Fruit fly (Drosophila melanogaster): ENCODE results near the gene Arr2.
A peak's percentile ranks its signal among the peaks of the same experiment; 100 is the strongest.

The Arr2 gene

DNA sequence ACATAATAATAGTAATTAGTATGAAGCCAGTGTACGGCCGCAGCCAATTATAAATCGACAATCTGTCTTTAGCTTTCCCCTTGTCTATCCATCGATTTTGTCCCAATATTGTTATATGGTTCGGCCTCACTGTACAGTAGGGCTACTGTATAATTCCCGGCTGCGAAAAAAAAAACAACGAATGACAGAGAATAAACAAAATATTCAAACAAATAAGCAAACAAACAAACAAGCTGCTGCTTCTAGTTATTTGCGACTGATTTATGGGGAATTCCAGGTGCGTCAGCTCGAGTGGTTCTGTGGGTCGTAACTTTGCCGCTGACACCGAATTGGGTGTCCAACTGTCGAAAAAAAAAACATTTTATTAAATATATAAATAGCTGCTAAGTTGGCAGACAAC is 40.9 kb upstream of the Arr2 start (continued):
- no peak for TF ChIP-seq nerfin-2 (GFP tag; IDR thresholded peaks at IDR 0.05; ENCODE audit: partially characterized antibody)
- no peak for TF ChIP-seq CG8478 (optimal IDR thresholded peaks at IDR 0.05)
- TF ChIP-seq CG2889 (GFP tag; IDR thresholded peaks at IDR 0.05): no peak
- peak; percentile 11 for TF ChIP-seq nau (GFP tag; optimal IDR thresholded peaks at IDR 0.05)
- TF ChIP-seq vfl (GFP tag; optimal IDR thresholded peaks at IDR 0.05): no peak
- no peak for TF ChIP-seq CG13775 (GFP tag; optimal IDR thresholded peaks at IDR 0.05)
- no peak for TF ChIP-seq CG2202 (tag; optimal IDR thresholded peaks at IDR 0.05)
- TF ChIP-seq B-H2 (GFP tag; optimal IDR thresholded peaks at IDR 0.05): peak; percentile 34
- peak; percentile 40; the same call in 1 of the 2 replicates for TF ChIP-seq rib (GFP tag; IDR thresholded peaks at IDR 0.05)
- no peak for TF ChIP-seq CG7786 (GFP tag; optimal IDR thresholded peaks at IDR 0.05)
- TF ChIP-seq Tbp (GFP tag; optimal IDR thresholded peaks at IDR 0.05): no peak
- TF ChIP-seq Nf-YB (GFP tag; optimal IDR thresholded peaks at IDR 0.05): no peak
- no peak for TF ChIP-seq jumu (GFP tag; optimal IDR thresholded peaks at IDR 0.05)
- no peak for TF ChIP-seq Dip2 (GFP tag; IDR thresholded peaks at IDR 0.05)
- no peak for TF ChIP-seq bigmax (GFP tag; optimal IDR thresholded peaks at IDR 0.05)
- TF ChIP-seq nom (GFP tag; optimal IDR thresholded peaks at IDR 0.05): no peak
- TF ChIP-seq CG31365 (tag; optimal IDR thresholded peaks at IDR 0.05): no peak
- TF ChIP-seq esg (GFP tag; conservative IDR thresholded peaks at IDR 0.05): no peak
- TF ChIP-seq CG15011 (GFP tag; optimal IDR thresholded peaks at IDR 0.05): peak; percentile 46
- no peak for TF ChIP-seq nerfin-1 (tag; optimal IDR thresholded peaks at IDR 0.05)
- no peak for TF ChIP-seq gt (GFP tag; IDR thresholded peaks at IDR 0.05)
- TF ChIP-seq repo (GFP tag; optimal IDR thresholded peaks at IDR 0.05): no peak
- TF ChIP-seq da (GFP tag; optimal IDR thresholded peaks at IDR 0.05): peak; percentile 9
- no peak for TF ChIP-seq Taf1 (GFP tag; IDR thresholded peaks at IDR 0.05)
- no peak for TF ChIP-seq inv (GFP tag; IDR thresholded peaks at IDR 0.05; ENCODE audit: partially characterized antibody)
- no peak for TF ChIP-seq mld (GFP tag; IDR thresholded peaks at IDR 0.05; ENCODE audit: partially characterized antibody)
- TF ChIP-seq aop (GFP tag; IDR thresholded peaks at IDR 0.05): no peak
- no peak for TF ChIP-seq Sin3A (optimal IDR thresholded peaks at IDR 0.05)
- no peak for TF ChIP-seq ato (GFP tag; IDR thresholded peaks at IDR 0.05; ENCODE audit: partially characterized antibody)
- no peak for TF ChIP-seq gsb-n (tag; optimal IDR thresholded peaks at IDR 0.05)
- no peak for TF ChIP-seq gce (GFP tag; IDR thresholded peaks at IDR 0.05)
- TF ChIP-seq CG3995 (GFP tag; optimal IDR thresholded peaks at IDR 0.05): no peak
- TF ChIP-seq Awh (GFP tag; IDR thresholded peaks at IDR 0.05): no peak
- peak; percentile 47 for TF ChIP-seq CG9932 (GFP tag; IDR thresholded peaks at IDR 0.05)
- TF ChIP-seq lbe (GFP tag; optimal IDR thresholded peaks at IDR 0.05): no peak
- no peak for TF ChIP-seq NK7.1 (GFP tag; optimal IDR thresholded peaks at IDR 0.05)
- no peak for TF ChIP-seq pb (GFP tag; optimal IDR thresholded peaks at IDR 0.05)
- peak; percentile 10 for TF ChIP-seq pnt (GFP tag; optimal IDR thresholded peaks at IDR 0.05)
- TF ChIP-seq Hr3 (GFP tag; optimal IDR thresholded peaks at IDR 0.05): no peak
- no peak for TF ChIP-seq zfh2 (GFP tag; optimal IDR thresholded peaks at IDR 0.05)
- no peak for TF ChIP-seq cas (GFP tag; IDR thresholded peaks at IDR 0.05)
- no peak for TF ChIP-seq dati (GFP tag; IDR thresholded peaks at IDR 0.05)
- peak; percentile 48 for TF ChIP-seq CG7987 (GFP tag; optimal IDR thresholded peaks at IDR 0.05)
- peak; percentile 31 for TF ChIP-seq CG13894 (tag; optimal IDR thresholded peaks at IDR 0.05)
- TF ChIP-seq bowl (GFP tag; IDR thresholded peaks at IDR 0.05): no peak
- no peak for TF ChIP-seq row (GFP tag; IDR thresholded peaks at IDR 0.05)
- no peak for TF ChIP-seq CG12942 (GFP tag; optimal IDR thresholded peaks at IDR 0.05)
- no peak for TF ChIP-seq ttk (GFP tag; IDR thresholded peaks at IDR 0.05)
- TF ChIP-seq Meics (GFP tag; optimal IDR thresholded peaks at IDR 0.05): peak; percentile 64
- no peak for TF ChIP-seq CG13424 (tag; optimal IDR thresholded peaks at IDR 0.05)
- no peak for TF ChIP-seq Fer2 (tag; optimal IDR thresholded peaks at IDR 0.05)
- no peak for TF ChIP-seq CG6272 (GFP tag; IDR thresholded peaks at IDR 0.05)
- no peak for TF ChIP-seq CG1024 (GFP tag; IDR thresholded peaks at IDR 0.05)
- TF ChIP-seq CG4730 (GFP tag; IDR thresholded peaks at IDR 0.05): 0 out of 2 replicates have a peak, but pooled peaks have one; percentile 13

All from whole organism, embryonic.